Fruit fly (Drosophila melanogaster): ENCODE measurements around the gene CG34258.

The CG34258 gene

DNA sequence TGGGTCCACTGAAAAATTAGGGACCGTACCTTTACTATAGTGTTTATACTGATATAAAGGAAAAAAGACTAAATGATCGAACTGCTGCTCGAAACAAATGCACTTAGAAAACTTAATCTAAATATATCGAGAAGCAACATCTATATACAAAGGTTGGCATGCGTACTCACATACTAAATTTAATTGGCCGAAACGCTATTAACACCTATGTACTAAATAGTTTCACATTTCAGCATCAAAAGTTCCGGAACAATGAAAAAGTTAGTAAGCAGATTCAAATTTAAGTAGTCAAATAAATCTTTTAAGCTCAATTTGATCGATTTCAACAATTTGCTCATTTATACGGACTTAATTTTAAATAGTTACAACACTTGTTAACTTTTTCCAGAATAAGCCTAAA, 39.4 kb upstream of the CG34258 start, which contains the start of gene fln:
TSS of gene fln (minus strand) at position 101 of the 400 bp plus-strand sequence.
- TF ChIP-seq CG17806 (tag; optimal IDR thresholded peaks at IDR 0.05) (no peak), CG32121 (GFP tag; IDR thresholded peaks at IDR 0.05) (no peak), CG8159 (tag; optimal IDR thresholded peaks at IDR 0.05) (no peak), CG34367 (tag; optimal IDR thresholded peaks at IDR 0.05) (no peak), CG14655 (GFP tag; optimal IDR thresholded peaks at IDR 0.05) (no peak), CG9948 (tag; optimal IDR thresholded peaks at IDR 0.05) (no peak)

DNA sequence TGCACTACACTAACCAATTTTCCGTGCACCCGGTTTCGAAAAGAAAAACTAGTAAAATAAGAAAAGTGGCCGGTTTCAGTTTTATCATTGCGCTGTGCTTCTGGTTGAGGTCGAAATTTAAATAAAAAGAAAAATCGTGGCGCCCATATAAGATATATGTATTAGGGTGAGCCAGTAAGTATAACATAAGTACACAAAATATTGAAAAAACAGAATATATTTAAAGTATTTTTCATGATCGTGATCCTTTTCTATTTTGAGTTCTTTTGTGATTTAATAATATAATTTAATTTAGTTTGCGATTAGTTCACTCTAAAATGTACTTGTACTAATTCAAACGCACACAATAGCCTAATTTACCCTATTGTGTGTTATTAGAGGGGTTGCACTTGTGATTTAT, 37.1 kb upstream of the CG34258 start, which contains the start of gene Csas:
TSS of gene Csas (minus strand) at position 101 of the 400 bp plus-strand sequence.
- TF ChIP-seq CG13204 (GFP tag; optimal IDR thresholded peaks at IDR 0.05) (no peak), CG9948 (tag; optimal IDR thresholded peaks at IDR 0.05) (no peak), Pif1B (GFP tag; optimal IDR thresholded peaks at IDR 0.05) (no peak), gl (tag; optimal IDR thresholded peaks at IDR 0.05) (no peak), CG17806 (tag; optimal IDR thresholded peaks at IDR 0.05) (no peak), CG32121 (GFP tag; IDR thresholded peaks at IDR 0.05) (no peak), CG4496 (GFP tag; IDR thresholded peaks at IDR 0.05) (no peak), Snoo (tag; optimal IDR thresholded peaks at IDR 0.05) (no peak), Pif1A (GFP tag; optimal IDR thresholded peaks at IDR 0.05) (no peak)

DNA sequence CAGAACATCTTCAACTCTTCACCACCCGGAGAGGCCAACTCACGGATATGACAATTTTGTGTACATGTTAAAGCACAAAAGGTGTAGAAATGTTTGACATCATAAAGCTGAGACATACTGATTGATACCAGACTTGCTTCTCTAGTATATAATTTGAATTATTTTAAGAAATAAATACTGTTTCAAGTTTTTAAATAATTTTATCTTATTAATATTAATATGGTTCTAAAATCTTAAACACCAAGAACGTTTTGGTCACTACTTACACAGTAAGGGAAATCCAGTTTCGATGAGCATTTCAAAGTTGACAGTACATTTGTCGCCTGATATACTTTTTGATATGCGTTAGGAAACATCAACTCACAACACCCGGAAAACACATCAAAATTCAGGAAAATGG, 34.0 kb upstream of the CG34258 start, which contains the start of the genes hale and schuy:
TSS of gene hale (minus strand) at position 101 of the 400 bp plus-strand sequence.
TSS of gene schuy (plus strand) at position 326 of the 400 bp plus-strand sequence.
- TF ChIP-seq D1 (tag; optimal IDR thresholded peaks at IDR 0.05) (no peak), CG13204 (GFP tag; optimal IDR thresholded peaks at IDR 0.05) (no peak), Pif1B (GFP tag; optimal IDR thresholded peaks at IDR 0.05) (no peak), CG12605 (GFP tag; IDR thresholded peaks at IDR 0.05) (no peak)

DNA sequence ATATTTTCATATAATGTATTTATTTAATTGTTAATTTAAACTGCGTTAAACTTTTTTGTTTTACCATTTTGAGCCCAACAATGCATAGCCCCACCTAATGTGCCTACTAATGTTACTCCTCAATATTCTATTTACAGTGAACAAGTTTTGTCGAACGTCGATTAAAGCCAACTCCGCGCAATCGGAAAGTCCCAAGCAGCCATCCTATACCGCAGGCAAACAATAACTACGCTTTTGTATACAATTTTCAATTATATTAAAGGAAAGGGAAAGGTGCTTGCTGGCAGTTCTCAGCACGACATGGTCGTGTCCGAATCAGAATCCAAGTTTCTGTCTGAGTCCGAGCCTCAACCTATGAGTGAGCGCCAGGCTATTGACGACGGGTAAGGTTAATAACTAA, 29.6 kb upstream of the CG34258 start, which contains the start of gene CG17732:
TSS of gene CG17732 (plus strand) at position 301 of the 400 bp plus-strand sequence.
- TF ChIP-seq gl (tag; optimal IDR thresholded peaks at IDR 0.05) (no peak), CG14655 (GFP tag; optimal IDR thresholded peaks at IDR 0.05) (no peak), Pif1B (GFP tag; optimal IDR thresholded peaks at IDR 0.05) (no peak), CG10348 (GFP tag; IDR thresholded peaks at IDR 0.05) (no peak), CG15710 (tag; optimal IDR thresholded peaks at IDR 0.05) (no peak), EcR (GFP tag; optimal IDR thresholded peaks at IDR 0.05) (no peak), Pif1A (GFP tag; optimal IDR thresholded peaks at IDR 0.05) (no peak), D1 (tag; optimal IDR thresholded peaks at IDR 0.05) (no peak), CG12605 (GFP tag; IDR thresholded peaks at IDR 0.05) (no peak), CG8301 (tag; optimal IDR thresholded peaks at IDR 0.05) (no peak), CG34367 (tag; optimal IDR thresholded peaks at IDR 0.05) (no peak), CG13204 (GFP tag; optimal IDR thresholded peaks at IDR 0.05) (no peak)

DNA sequence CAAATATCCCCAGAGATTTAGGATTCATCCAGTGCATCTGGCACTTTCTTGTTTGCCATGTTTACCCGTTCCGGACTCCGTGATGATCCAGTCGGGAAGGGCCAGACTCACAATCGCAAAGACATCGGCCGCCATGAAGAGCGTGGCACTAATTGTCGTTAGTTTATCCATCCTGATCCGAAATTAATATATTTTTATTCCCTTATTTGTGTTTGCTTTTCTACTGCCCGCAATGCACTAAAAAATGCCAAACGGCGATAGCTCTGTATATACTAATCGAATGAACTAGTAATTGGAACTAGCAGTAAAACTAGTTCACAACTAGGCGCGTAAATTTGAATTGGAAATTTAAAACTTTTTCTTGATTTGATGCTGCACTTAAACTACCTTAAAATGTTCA, 27.8 kb upstream of the CG34258 start, which contains the start of gene CG14182:
TSS of gene CG14182 (minus strand) at position 221 of the 400 bp plus-strand sequence.
- no peak for TF ChIP-seq gl (tag; optimal IDR thresholded peaks at IDR 0.05)
- no peak for TF ChIP-seq EcR (GFP tag; optimal IDR thresholded peaks at IDR 0.05)
- TF ChIP-seq CG12605 (GFP tag; IDR thresholded peaks at IDR 0.05) = no peak
- TF ChIP-seq CG8301 (tag; optimal IDR thresholded peaks at IDR 0.05) = no peak
- TF ChIP-seq CG34367 (tag; optimal IDR thresholded peaks at IDR 0.05) = no peak
- TF ChIP-seq CG13204 (GFP tag; optimal IDR thresholded peaks at IDR 0.05) = no peak
- no peak for TF ChIP-seq CG4496 (GFP tag; IDR thresholded peaks at IDR 0.05)
- no peak for TF ChIP-seq CG15710 (tag; optimal IDR thresholded peaks at IDR 0.05)
- TF ChIP-seq CG17806 (tag; optimal IDR thresholded peaks at IDR 0.05) = no peak

DNA sequence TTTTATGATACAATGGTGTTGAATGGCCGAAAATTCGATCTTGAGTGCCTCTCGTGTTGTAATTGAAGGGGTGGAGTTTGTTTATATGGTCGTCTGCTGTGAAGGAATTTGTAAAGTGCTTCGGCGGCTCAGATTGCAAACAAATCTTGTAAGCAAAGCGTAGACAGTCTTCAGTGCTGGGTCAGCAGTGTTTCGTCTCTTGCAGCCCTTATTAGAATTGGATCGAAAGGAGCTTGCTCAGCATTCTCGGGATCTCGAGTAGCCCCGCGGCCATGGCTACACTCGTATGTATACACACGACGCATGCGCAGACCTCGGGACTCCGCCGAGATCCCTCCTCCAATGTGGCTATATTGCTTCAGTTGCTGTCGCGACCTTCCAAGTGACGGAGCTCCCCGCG, 26.3 kb upstream of the CG34258 start:
- TF ChIP-seq Pif1A (GFP tag; optimal IDR thresholded peaks at IDR 0.05) = no peak
- no peak for TF ChIP-seq CG4496 (GFP tag; IDR thresholded peaks at IDR 0.05)
- no peak for TF ChIP-seq rn (GFP tag; IDR thresholded peaks at IDR 0.05)
- no peak for TF ChIP-seq CG34367 (tag; optimal IDR thresholded peaks at IDR 0.05)
- TF ChIP-seq CG12605 (GFP tag; IDR thresholded peaks at IDR 0.05) = no peak
- TF ChIP-seq CG14655 (GFP tag; optimal IDR thresholded peaks at IDR 0.05) = no peak
- TF ChIP-seq CG9948 (tag; optimal IDR thresholded peaks at IDR 0.05) = no peak
- TF ChIP-seq EcR (GFP tag; optimal IDR thresholded peaks at IDR 0.05) = no peak
- no peak for TF ChIP-seq CG8301 (tag; optimal IDR thresholded peaks at IDR 0.05)
- no peak for TF ChIP-seq CG32121 (GFP tag; IDR thresholded peaks at IDR 0.05)

DNA sequence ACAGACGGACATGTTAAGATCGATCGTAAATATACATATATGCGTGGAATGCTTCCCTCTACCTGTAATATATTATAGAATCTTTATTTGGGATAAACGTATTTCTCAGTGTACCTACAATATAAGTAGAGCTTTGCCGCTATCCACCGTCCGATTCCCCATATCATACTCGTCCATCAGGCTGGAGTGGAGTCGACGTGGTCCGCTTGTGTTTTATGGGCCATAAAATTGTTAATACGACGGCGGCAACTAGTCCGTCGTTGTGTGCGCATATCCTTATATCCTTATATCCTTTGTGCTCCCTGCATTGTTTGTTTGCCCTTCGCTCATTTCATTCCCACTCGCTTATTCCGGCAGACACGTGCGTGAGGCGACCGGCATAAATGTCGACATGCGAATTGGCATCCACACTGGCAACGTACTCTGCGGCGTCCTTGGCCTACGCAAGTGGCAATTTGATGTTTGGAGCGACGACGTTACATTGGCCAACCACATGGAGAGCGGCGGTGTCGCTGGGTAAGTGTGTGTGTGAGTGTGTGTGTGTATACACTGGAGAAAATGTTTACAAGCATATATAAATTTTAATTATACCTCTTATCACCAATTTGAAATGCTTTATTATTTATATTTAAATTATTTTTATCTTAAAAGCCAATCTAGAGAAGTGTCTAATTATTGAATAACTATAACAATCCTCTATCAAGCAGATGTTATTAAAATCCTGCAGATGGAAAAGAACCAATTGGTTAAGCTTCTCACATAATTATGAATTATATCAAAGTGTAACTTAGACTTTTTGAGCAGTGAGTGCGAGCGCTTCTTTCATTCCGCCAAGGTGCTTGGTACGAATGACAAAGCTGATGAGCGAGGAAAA, 17.2 kb upstream of the CG34258 start:
- TF ChIP-seq Pif1B (GFP tag; optimal IDR thresholded peaks at IDR 0.05) (no peak), CG8159 (tag; optimal IDR thresholded peaks at IDR 0.05) (no peak), CG12605 (GFP tag; IDR thresholded peaks at IDR 0.05) (no peak), CG14655 (GFP tag; optimal IDR thresholded peaks at IDR 0.05) (peak; percentile 15)

All from whole organism, pupa.